Worm (Caenorhabditis elegans): ENCODE results near the gene T05B4.8.
A peak's percentile ranks its signal among the peaks of the same experiment; 100 is the strongest.

The T05B4.8 gene

DNA sequence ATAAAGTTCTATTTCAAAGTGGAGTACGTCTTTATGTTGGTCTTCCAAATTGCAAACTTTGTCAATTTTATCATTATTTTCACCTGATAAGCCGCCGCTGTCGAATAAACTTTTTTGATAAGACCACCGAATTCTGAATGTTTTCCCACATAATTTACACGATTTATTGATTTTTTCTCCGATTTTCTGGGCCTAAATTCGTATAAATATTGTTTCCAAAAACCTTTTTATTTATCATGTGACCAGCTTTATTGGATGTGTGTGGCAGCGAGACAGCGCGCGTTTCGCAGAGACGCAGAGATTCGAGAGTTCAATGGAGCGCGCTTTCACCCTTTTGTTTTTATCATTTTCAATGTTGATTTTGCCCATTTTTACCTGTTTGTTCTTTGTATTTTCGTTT, 27.1 kb upstream of the T05B4.8 start (continued):
- TF ChIP-seq egl-13 (tag; optimal IDR thresholded peaks at IDR 0.05) (peak; percentile 61), unc-98 (GFP tag; IDR thresholded peaks at IDR 0.05) (no peak), fkh-4 (tag; optimal IDR thresholded peaks at IDR 0.05; ENCODE audit: borderline replicate concordance) (peak; percentile 63), vab-15 (tag; optimal IDR thresholded peaks at IDR 0.05) (peak; percentile 71), zip-4 (GFP tag; optimal IDR thresholded peaks at IDR 0.05) (peak; percentile 5), efl-1 (optimal IDR thresholded peaks at IDR 0.05) (peak; percentile 84 to 85), efl-1 (GFP tag; optimal IDR thresholded peaks at IDR 0.05 in 1 of 2) (peak; percentile 77 to 97), lin-14 (GFP tag; optimal IDR thresholded peaks at IDR 0.05) (peak; percentile 97), sup-37 (GFP tag; optimal IDR thresholded peaks at IDR 0.05) (peak; percentile 76), hpl-2 (GFP tag; optimal IDR thresholded peaks at IDR 0.05) (no peak), swsn-7 (tag; optimal IDR thresholded peaks at IDR 0.05) (peak; percentile 92), lin-35 (GFP tag; optimal IDR thresholded peaks at IDR 0.05) (peak; percentile 81 to 86), nhr-19 (GFP tag; conservative IDR thresholded peaks at IDR 0.05) (peak; percentile 90), nhr-90 (tag; optimal IDR thresholded peaks at IDR 0.05; ENCODE audit: poor library complexity) (peak; percentile 90), nhr-85 (tag) (peak; percentile 91), irx-1 (tag; optimal IDR thresholded peaks at IDR 0.05) (peak; percentile 86), tbx-2 (tag; optimal IDR thresholded peaks at IDR 0.05) (peak; percentile 92), ama-1 (optimal IDR thresholded peaks at IDR 0.05) (no peak), Y116A8C.19 (tag; optimal IDR thresholded peaks at IDR 0.05; ENCODE audit: borderline replicate concordance) (no peak), egl-27 (tag; optimal IDR thresholded peaks at IDR 0.05) (no peak), unc-86 (tag; optimal IDR thresholded peaks at IDR 0.05) (peak; percentile 86), fkh-8 (tag; optimal IDR thresholded peaks at IDR 0.05) (peak; percentile 86), nhr-12 (tag; optimal IDR thresholded peaks at IDR 0.05) (no peak), skn-1 (tag; optimal IDR thresholded peaks at IDR 0.05) (peak; percentile 89), snu-23 (GFP tag; optimal IDR thresholded peaks at IDR 0.05) (peak; percentile 93), nhr-84 (tag; optimal IDR thresholded peaks at IDR 0.05) (no peak), fkh-10 (GFP tag; optimal IDR thresholded peaks at IDR 0.05) (peak; percentile 22), xbp-1 (tag; optimal IDR thresholded peaks at IDR 0.05) (peak; percentile 89), sox-4 (tag; optimal IDR thresholded peaks at IDR 0.05) (peak; percentile 14), lir-3 (tag; optimal IDR thresholded peaks at IDR 0.05; ENCODE audit: poor library complexity) (no peak), ztf-4 (tag; optimal IDR thresholded peaks at IDR 0.05) (peak; percentile 67), jun-1 (tag; optimal IDR thresholded peaks at IDR 0.05) (peak; percentile 26), dsc-1 (tag; optimal IDR thresholded peaks at IDR 0.05) (peak; percentile 95), rnt-1 (tag; optimal IDR thresholded peaks at IDR 0.05) (peak; percentile 89), mab-9 (GFP tag; IDR thresholded peaks at IDR 0.05) (peak; percentile 71), elt-3 (tag; optimal IDR thresholded peaks at IDR 0.05) (peak in 2 of 6 experiments; percentile 74 to 94), dpl-1 (GFP tag; optimal IDR thresholded peaks at IDR 0.05) (peak; percentile 71 to 83 (median 78)), ceh-63 (GFP tag; optimal IDR thresholded peaks at IDR 0.05) (no peak), nhr-28 (tag; optimal IDR thresholded peaks at IDR 0.05) (no peak), ceh-8 (GFP tag; optimal IDR thresholded peaks at IDR 0.05) (peak; percentile 86), grh-1 (GFP tag; IDR thresholded peaks at IDR 0.05) (peak; percentile 68), nhr-77 (tag; optimal IDR thresholded peaks at IDR 0.05) (peak; percentile 44), lin-13 (GFP tag; optimal IDR thresholded peaks at IDR 0.05) (peak; percentile 80), C04F5.9 (tag; optimal IDR thresholded peaks at IDR 0.05) (no peak), nhr-20 (tag; optimal IDR thresholded peaks at IDR 0.05) (peak; percentile 96), ceh-88 (GFP tag; IDR thresholded peaks at IDR 0.05) (0 out of 2 replicates have a peak, but pooled peaks have one; percentile 36), isw-1 (GFP tag; IDR thresholded peaks at IDR 0.05) (peak; percentile 83), pqm-1 (tag; optimal IDR thresholded peaks at IDR 0.05) (peak; percentile 82)

Data from whole organism, L1 larva.